Fruit fly (Drosophila melanogaster): ENCODE data around the gene CG6638.
A peak's percentile ranks its signal among the peaks of the same experiment; 100 is the strongest.

Gene CG6638

DNA sequence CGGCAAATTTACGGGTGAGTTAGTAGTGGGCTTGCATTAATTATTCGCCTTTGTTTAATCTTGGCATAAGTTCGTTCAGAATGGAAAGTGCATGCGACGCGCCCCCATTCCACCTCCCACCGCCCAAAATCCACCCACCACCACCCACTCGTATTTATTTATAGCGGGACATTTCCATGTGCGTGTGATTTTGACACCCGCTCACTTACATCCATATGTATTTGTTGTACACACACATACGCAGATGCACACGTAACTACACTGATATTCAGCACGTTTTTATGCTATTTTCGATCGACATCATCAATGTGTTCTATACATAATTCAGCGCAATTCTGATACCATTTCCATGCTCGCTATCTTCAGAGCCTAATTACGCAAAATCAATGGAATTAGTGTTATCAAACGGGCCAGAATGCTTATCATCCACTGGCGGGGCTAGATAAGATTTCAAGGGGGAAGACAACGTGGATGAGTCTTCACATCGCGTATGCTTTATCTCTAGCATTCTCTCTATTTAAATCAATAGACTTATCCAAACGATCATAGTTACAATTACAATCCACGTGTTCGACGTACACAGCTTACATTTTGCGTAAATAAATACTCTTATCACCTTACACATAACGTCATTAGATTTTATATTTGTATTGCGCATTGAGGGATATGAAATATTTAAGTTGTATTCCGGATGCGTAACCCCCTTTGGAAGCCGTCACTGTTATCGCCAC lies 50.0 kb downstream of the CG6638 start (continued):
- no peak for TF ChIP-seq crp (GFP tag; optimal IDR thresholded peaks at IDR 0.05)
- TF ChIP-seq CG1602 (GFP tag; optimal IDR thresholded peaks at IDR 0.05), result no peak
- no peak for TF ChIP-seq Doc2 (GFP tag; IDR thresholded peaks at IDR 0.05)
- TF ChIP-seq tup (GFP tag; optimal IDR thresholded peaks at IDR 0.05), result no peak
- peak; percentile 58 for TF ChIP-seq CG13296 (GFP tag; optimal IDR thresholded peaks at IDR 0.05)
- peak; percentile 72 for TF ChIP-seq CG13624 (GFP tag; optimal IDR thresholded peaks at IDR 0.05)
- no peak for TF ChIP-seq HmgD (GFP tag; optimal IDR thresholded peaks at IDR 0.05)
- TF ChIP-seq CG7271 (tag; optimal IDR thresholded peaks at IDR 0.05), result no peak
- no peak for TF ChIP-seq ci (GFP tag; IDR thresholded peaks at IDR 0.05)
- no peak for TF ChIP-seq hth (optimal IDR thresholded peaks at IDR 0.05)
- no peak for TF ChIP-seq CG3838 (GFP tag; optimal IDR thresholded peaks at IDR 0.05)
- TF ChIP-seq CG9817 (tag; optimal IDR thresholded peaks at IDR 0.05), result peak; percentile 29
- TF ChIP-seq CG8944 (GFP tag; optimal IDR thresholded peaks at IDR 0.05), result no peak
- TF ChIP-seq ERR (GFP tag; optimal IDR thresholded peaks at IDR 0.05), result peak; percentile 1
- TF ChIP-seq lbe (GFP tag; optimal IDR thresholded peaks at IDR 0.05), result no peak
- TF ChIP-seq rib (GFP tag; IDR thresholded peaks at IDR 0.05), result no peak
- peak; percentile 3 for TF ChIP-seq CG15601 (tag; optimal IDR thresholded peaks at IDR 0.05)
- TF ChIP-seq CG8924 (tag; optimal IDR thresholded peaks at IDR 0.05), result peak; percentile 11
- peak; percentile 51 for TF ChIP-seq Side (GFP tag; optimal IDR thresholded peaks at IDR 0.05)
- TF ChIP-seq CG7745 (tag; optimal IDR thresholded peaks at IDR 0.05), result no peak
- TF ChIP-seq Doc3 (GFP tag; IDR thresholded peaks at IDR 0.05; ENCODE audit: partially characterized antibody), result no peak
- TF ChIP-seq so (GFP tag; IDR thresholded peaks at IDR 0.05), result peak; percentile 32; the same call in 1 of the 3 replicates
- TF ChIP-seq HLH4C (GFP tag; IDR thresholded peaks at IDR 0.05; ENCODE audit: partially characterized antibody), result no peak
- no peak for TF ChIP-seq Sry-β (GFP tag; optimal IDR thresholded peaks at IDR 0.05)
- no peak for TF ChIP-seq Atf3 (GFP tag; optimal IDR thresholded peaks at IDR 0.05)
- peak; percentile 79 for TF ChIP-seq CG2678 (tag; optimal IDR thresholded peaks at IDR 0.05)
- peak; percentile 85 for TF ChIP-seq sens (GFP tag)
- TF ChIP-seq Stat92E (GFP tag; optimal IDR thresholded peaks at IDR 0.05), result no peak
- TF ChIP-seq Sry-δ (GFP tag; optimal IDR thresholded peaks at IDR 0.05), result no peak
- no peak for TF ChIP-seq CG32772 (GFP tag; IDR thresholded peaks at IDR 0.05)
- TF ChIP-seq wdn (GFP tag; IDR thresholded peaks at IDR 0.05), result no peak
- no peak for TF ChIP-seq CG8089 (GFP tag; optimal IDR thresholded peaks at IDR 0.05)
- TF ChIP-seq NfI (GFP tag; optimal IDR thresholded peaks at IDR 0.05), result peak; percentile 13
- no peak for TF ChIP-seq ranshi (GFP tag; IDR thresholded peaks at IDR 0.05)
- peak; percentile 75 for TF ChIP-seq gro (GFP tag; optimal IDR thresholded peaks at IDR 0.05)
- TF ChIP-seq CG6689 (GFP tag; IDR thresholded peaks at IDR 0.05), result peak; percentile 40; the same call in 1 of the 2 replicates
- TF ChIP-seq CG4854 (GFP tag; optimal IDR thresholded peaks at IDR 0.05), result no peak
- 0 out of 2 replicates have a peak, but pooled peaks have one; percentile 22 for TF ChIP-seq toy (GFP tag; IDR thresholded peaks at IDR 0.05)
- TF ChIP-seq zf30C (GFP tag; optimal IDR thresholded peaks at IDR 0.05), result no peak
- TF ChIP-seq bowl (GFP tag; IDR thresholded peaks at IDR 0.05), result no peak
- TF ChIP-seq CG3995 (GFP tag; optimal IDR thresholded peaks at IDR 0.05), result no peak
- no peak for TF ChIP-seq bigmax (GFP tag; optimal IDR thresholded peaks at IDR 0.05)
- TF ChIP-seq Dad (GFP tag; optimal IDR thresholded peaks at IDR 0.05), result no peak
- no peak for TF ChIP-seq BtbVII (GFP tag; optimal IDR thresholded peaks at IDR 0.05)
- no peak for TF ChIP-seq peb (GFP tag; IDR thresholded peaks at IDR 0.05)
- TF ChIP-seq cato (GFP tag; optimal IDR thresholded peaks at IDR 0.05; ENCODE audit: borderline replicate concordance), result no peak
- peak; percentile 15 for TF ChIP-seq az2 (GFP tag; optimal IDR thresholded peaks at IDR 0.05)
- TF ChIP-seq CG2199 (GFP tag; IDR thresholded peaks at IDR 0.05), result 0 out of 3 replicates have a peak, but pooled peaks have one; percentile 37
- no peak for TF ChIP-seq CG14050 (GFP tag; IDR thresholded peaks at IDR 0.05)
- TF ChIP-seq Bteb2 (GFP tag; optimal IDR thresholded peaks at IDR 0.05), result no peak
